Worm (Caenorhabditis elegans) whole organism, midembryonic: ENCODE data around the gene nhr-183.

ENCODE experiments used
- T22C8.4 ChIP-seq: fragments of 200-800 bp; sonication (Bioruptor generic); IDR thresholded peaks from 2 replicates; pipeline ENCODE4 v1.3.6; 2022; ENCODE audit warnings: missing genetic modification characterization, missing compliant biosample characterization
- cog-1 ChIP-seq: sonication (generic microtip); optimal IDR thresholded peaks from 2 replicates; lab custom pipeline; 2016; ENCODE audit warnings: missing genetic modification characterization, missing compliant biosample characterization
- flt-1 ChIP-seq: fragments of 200-800 bp; sonication (Bioruptor generic); IDR thresholded peaks from 2 replicates; pipeline ENCODE4 v1.3.6; 2022; ENCODE audit warnings: missing genetic modification characterization, missing compliant biosample characterization
- klf-2 ChIP-seq: fragments of 200-800 bp; sonication (Bioruptor generic); conservative IDR thresholded peaks from 2 replicates; pipeline ENCODE4 v1.3.6; 2022; ENCODE audit warnings: missing genetic modification reagents, missing genetic modification characterization, missing compliant biosample characterization
- med-1 ChIP-seq: sonication (generic microtip); optimal IDR thresholded peaks from 2 replicates; lab custom pipeline; 2017; ENCODE audit warnings: missing genetic modification characterization, mild to moderate bottlenecking, missing compliant biosample characterization, antibody characterized with exemption, missing genetic modification reagents; ENCODE audit not compliant: insufficient read depth
- ref-1 ChIP-seq: fragments of 200-800 bp; sonication (Bioruptor generic); conservative IDR thresholded peaks from 2 replicates; pipeline ENCODE4 v1.3.6; 2022; ENCODE audit warnings: missing genetic modification reagents, missing genetic modification characterization, missing compliant biosample characterization
- tab-1 ChIP-seq: fragments of 200-800 bp; sonication (Bioruptor generic); IDR thresholded peaks from 2 replicates; pipeline ENCODE4 v1.3.6; 2022; ENCODE audit warnings: missing genetic modification characterization, missing compliant biosample characterization
- ztf-23 ChIP-seq: fragments of 200-800 bp; sonication (Bioruptor generic); IDR thresholded peaks from 2 replicates; pipeline ENCODE4 v1.3.6; 2022; ENCODE audit warnings: missing genetic modification reagents, missing genetic modification characterization, missing compliant biosample characterization
- ztf-29 ChIP-seq: fragments of 200-800 bp; sonication (Bioruptor generic); IDR thresholded peaks from 2 replicates; pipeline ENCODE4 v1.3.6; 2022; ENCODE audit warnings: missing genetic modification reagents, missing genetic modification characterization, missing compliant biosample characterization

Gene nhr-183

ce11 chrV:2264455-2264854 is at the start of gene nhr-183:
TSS of gene nhr-183 (minus strand) at chrV:2264634.
- TF ChIP-seq flt-1 (GFP tag; lab: Robert Waterston, UW) (no peak), med-1 (GFP tag; lab: Kevin White, UChicago) (no peak), ztf-29 (GFP tag; lab: Robert Waterston, UW) (no peak), ref-1 (no peak), ztf-23 (GFP tag; lab: Robert Waterston, UW) (no peak), T22C8.4 (no peak), tab-1 (GFP tag; lab: Robert Waterston, UW) (no peak), cog-1 (tag; lab: Kevin White, UChicago) (no peak), klf-2 (no peak)

ce11 chrV:2308246-2308645 is 43.8 kb upstream of the nhr-183 start:
- TF ChIP-seq ztf-23 (GFP tag; lab: Robert Waterston, UW) (no peak), cog-1 (tag; lab: Kevin White, UChicago) (no peak)

- TF ChIP-seq ref-1: no peak
- TF ChIP-seq ztf-23 (GFP tag; lab: Robert Waterston, UW): no peak
- no peak for TF ChIP-seq med-1 (GFP tag; lab: Kevin White, UChicago)
- TF ChIP-seq tab-1 (GFP tag; lab: Robert Waterston, UW): no peak
- TF ChIP-seq T22C8.4: no peak
- no peak for TF ChIP-seq cog-1 (tag; lab: Kevin White, UChicago)
- TF ChIP-seq ztf-29 (GFP tag; lab: Robert Waterston, UW): no peak
- TF ChIP-seq klf-2: no peak
- no peak for TF ChIP-seq flt-1 (GFP tag; lab: Robert Waterston, UW)
These were observed 41.9 kb upstream of the nhr-183 start for ce11 chrV:2306383-2306782.

- TF ChIP-seq ztf-29 (GFP tag; lab: Robert Waterston, UW): no peak
- no peak for TF ChIP-seq tab-1 (GFP tag; lab: Robert Waterston, UW)
- no peak for TF ChIP-seq ref-1
- TF ChIP-seq klf-2: no peak
- TF ChIP-seq T22C8.4: no peak
- no peak for TF ChIP-seq ztf-23 (GFP tag; lab: Robert Waterston, UW)
- no peak for TF ChIP-seq cog-1 (tag; lab: Kevin White, UChicago)
These were observed 39.3 kb upstream of the nhr-183 start, which contains the start of gene irld-15 for ce11 chrV:2303775-2304174. TSS of gene irld-15 (minus strand) at chrV:2303875.

ce11 chrV:2300905-2301304 is 36.5 kb upstream of the nhr-183 start, which contains the start of gene Y19D10B.8:
TSS of gene Y19D10B.8 (minus strand) at chrV:2301005.
- TF ChIP-seq T22C8.4 (no peak), med-1 (GFP tag; lab: Kevin White, UChicago) (no peak), cog-1 (tag; lab: Kevin White, UChicago) (no peak), tab-1 (GFP tag; lab: Robert Waterston, UW) (no peak), ztf-29 (GFP tag; lab: Robert Waterston, UW) (no peak), flt-1 (GFP tag; lab: Robert Waterston, UW) (no peak)

- TF ChIP-seq klf-2: no peak
- no peak for TF ChIP-seq T22C8.4
- TF ChIP-seq ztf-23 (GFP tag; lab: Robert Waterston, UW): no peak
- no peak for TF ChIP-seq ztf-29 (GFP tag; lab: Robert Waterston, UW)
- TF ChIP-seq cog-1 (tag; lab: Kevin White, UChicago): no peak
- no peak for TF ChIP-seq ref-1
- no peak for TF ChIP-seq med-1 (GFP tag; lab: Kevin White, UChicago)
- no peak for TF ChIP-seq tab-1 (GFP tag; lab: Robert Waterston, UW)
- TF ChIP-seq flt-1 (GFP tag; lab: Robert Waterston, UW): no peak
These were observed 30.1 kb upstream of the nhr-183 start, which contains the start of gene nhr-226 for ce11 chrV:2294577-2294976. TSS of gene nhr-226 (plus strand) at chrV:2294877.

- TF ChIP-seq flt-1 (GFP tag; lab: Robert Waterston, UW) (no peak), cog-1 (tag; lab: Kevin White, UChicago) (no peak), ztf-23 (GFP tag; lab: Robert Waterston, UW) (no peak), klf-2 (no peak), ztf-29 (GFP tag; lab: Robert Waterston, UW) (no peak), T22C8.4 (no peak), ref-1 (no peak), med-1 (GFP tag; lab: Kevin White, UChicago) (no peak)
These were observed 27.8 kb upstream of the nhr-183 start, which contains the start of gene nhr-115 for ce11 chrV:2292240-2292639. TSS of gene nhr-115 (plus strand) at chrV:2292540.

- TF ChIP-seq ztf-29 (GFP tag; lab: Robert Waterston, UW): no peak
- TF ChIP-seq ref-1: no peak
- no peak for TF ChIP-seq klf-2
- no peak for TF ChIP-seq ztf-23 (GFP tag; lab: Robert Waterston, UW)
- no peak for TF ChIP-seq T22C8.4
- no peak for TF ChIP-seq med-1 (GFP tag; lab: Kevin White, UChicago)
- TF ChIP-seq cog-1 (tag; lab: Kevin White, UChicago): no peak
- TF ChIP-seq tab-1 (GFP tag; lab: Robert Waterston, UW): no peak
- no peak for TF ChIP-seq flt-1 (GFP tag; lab: Robert Waterston, UW)
These were observed 25.9 kb upstream of the nhr-183 start, which contains the start of gene nhr-225 for ce11 chrV:2290329-2290728. TSS of gene nhr-225 (minus strand) at chrV:2290474.

- TF ChIP-seq ref-1 (no peak), cog-1 (tag; lab: Kevin White, UChicago) (no peak), flt-1 (GFP tag; lab: Robert Waterston, UW) (no peak), ztf-29 (GFP tag; lab: Robert Waterston, UW) (no peak), T22C8.4 (no peak), ztf-23 (GFP tag; lab: Robert Waterston, UW) (no peak)
These were observed 20.7 kb upstream of the nhr-183 start, which contains the start of gene nhr-227 for ce11 chrV:2285107-2285506. TSS of gene nhr-227 (plus strand) at chrV:2285432.

- TF ChIP-seq cog-1 (tag; lab: Kevin White, UChicago): peak; percentile 18
- TF ChIP-seq flt-1 (GFP tag; lab: Robert Waterston, UW): no peak
These were observed 17.1 kb upstream of the nhr-183 start, which contains the start of gene nhr-228 for ce11 chrV:2281499-2281898. TSS of gene nhr-228 (plus strand) at chrV:2281759.
